Fruit fly (Drosophila melanogaster) Kc167 (cell line): ENCODE measurements around the gene CG12607.

Source experiments
- Sin3A ChIP-seq: fragments of >200 bp; optimal IDR thresholded peaks from 2 replicates; lab custom pipeline; 2018; ENCODE audit warnings: missing external identifiers
- insv ChIP-seq: fragments of >200 bp; optimal IDR thresholded peaks from 3 replicates; lab custom pipeline; 2018; ENCODE audit warnings: missing external identifiers
- psq ChIP-seq: fragments of >200 bp; optimal IDR thresholded peaks from 2 replicates; lab custom pipeline; 2017; ENCODE audit warnings: missing external identifiers

DNA sequence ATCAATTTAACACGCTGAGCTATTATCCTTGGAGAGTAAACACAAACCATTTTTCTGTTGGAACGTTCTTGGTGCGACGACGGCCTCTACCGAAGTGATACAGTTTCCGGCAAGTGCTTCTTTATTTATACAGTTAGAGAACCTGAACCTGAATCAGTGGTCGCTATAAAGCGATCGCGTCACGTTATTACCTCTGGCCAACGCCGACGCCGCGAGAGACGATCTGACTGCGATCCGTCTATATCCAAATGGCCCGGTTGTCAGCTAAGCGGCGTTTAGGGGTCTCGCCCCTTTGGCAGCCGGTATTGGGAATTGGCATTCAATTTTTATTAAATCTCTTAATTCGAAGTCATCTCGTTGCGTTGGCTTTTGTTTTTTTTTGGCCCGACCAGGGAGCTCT lies 11.7 kb downstream of the CG12607 start, which contains the start of gene CG11345:
- TF ChIP-seq psq (lab: Kevin White, UChicago) (no peak), insv (lab: Kevin White, UChicago) (no peak), Sin3A (lab: Kevin White, UChicago) (no peak)
